Fruit fly (Drosophila melanogaster): Measurements from ENCODE around the gene mia.
A peak's percentile ranks its signal among the peaks of the same experiment; 100 is the strongest.

mia gene

dm6 chr3R:5554852-5555251 lies 3.9 kb upstream of the mia start, which contains the start of gene Snm1:
Snm1 (plus strand) TSS chr3R:5555084.
- TF ChIP-seq CG4496 (GFP tag; IDR thresholded peaks at IDR 0.05) (0 out of 3 replicates have a peak, but pooled peaks have one; percentile 21), Snoo (tag; optimal IDR thresholded peaks at IDR 0.05) (no peak)

- no peak for TF ChIP-seq fd96Ca (GFP tag; IDR thresholded peaks at IDR 0.05)
- TF ChIP-seq CG14655 (GFP tag; optimal IDR thresholded peaks at IDR 0.05) = no peak
- no peak for TF ChIP-seq CG12605 (GFP tag; IDR thresholded peaks at IDR 0.05)
- no peak for TF ChIP-seq CG34367 (tag; optimal IDR thresholded peaks at IDR 0.05)
- no peak for TF ChIP-seq D1 (tag; optimal IDR thresholded peaks at IDR 0.05)
- TF ChIP-seq Ets98B (GFP tag; IDR thresholded peaks at IDR 0.05) = no peak
- TF ChIP-seq CG13204 (GFP tag; optimal IDR thresholded peaks at IDR 0.05) = no peak
- TF ChIP-seq Pif1B (GFP tag; optimal IDR thresholded peaks at IDR 0.05) = no peak
- TF ChIP-seq CG32121 (GFP tag; IDR thresholded peaks at IDR 0.05) = no peak
- no peak for TF ChIP-seq Snoo (tag; optimal IDR thresholded peaks at IDR 0.05)
- no peak for TF ChIP-seq EcR (GFP tag; optimal IDR thresholded peaks at IDR 0.05)
- TF ChIP-seq CG10348 (GFP tag; IDR thresholded peaks at IDR 0.05) = no peak
- TF ChIP-seq gl (tag; optimal IDR thresholded peaks at IDR 0.05) = no peak
- TF ChIP-seq CG9948 (tag; optimal IDR thresholded peaks at IDR 0.05) = no peak
- TF ChIP-seq CG15710 (tag; optimal IDR thresholded peaks at IDR 0.05) = no peak
- no peak for TF ChIP-seq rn (GFP tag; IDR thresholded peaks at IDR 0.05)
- TF ChIP-seq CG8159 (tag; optimal IDR thresholded peaks at IDR 0.05) = no peak
These were observed 3.1 kb upstream of the mia start, which contains the start of gene Pcmt for dm6 chr3R:5554082-5554481. Pcmt (minus strand) TSS chr3R:5554316.

- TF ChIP-seq gl (tag; optimal IDR thresholded peaks at IDR 0.05) (no peak), CG8301 (tag; optimal IDR thresholded peaks at IDR 0.05) (no peak), CG13204 (GFP tag; optimal IDR thresholded peaks at IDR 0.05) (no peak), D1 (tag; optimal IDR thresholded peaks at IDR 0.05) (no peak), CG34367 (tag; optimal IDR thresholded peaks at IDR 0.05) (no peak), CG14655 (GFP tag; optimal IDR thresholded peaks at IDR 0.05) (no peak), CG17806 (tag; optimal IDR thresholded peaks at IDR 0.05) (no peak), Pif1B (GFP tag; optimal IDR thresholded peaks at IDR 0.05) (no peak), CG4496 (GFP tag; IDR thresholded peaks at IDR 0.05) (no peak)
These were observed 625 bp upstream of the mia start for dm6 chr3R:5551593-5551992.

dm6 chr3R:5550452-5550851 lies 516 bp downstream of the mia start:
- TF ChIP-seq CG12605 (GFP tag; IDR thresholded peaks at IDR 0.05) (no peak), CG14655 (GFP tag; optimal IDR thresholded peaks at IDR 0.05) (no peak), CG8301 (tag; optimal IDR thresholded peaks at IDR 0.05) (no peak), CG9948 (tag; optimal IDR thresholded peaks at IDR 0.05) (no peak), Pif1A (GFP tag; optimal IDR thresholded peaks at IDR 0.05) (no peak), CG10348 (GFP tag; IDR thresholded peaks at IDR 0.05) (no peak), CG15710 (tag; optimal IDR thresholded peaks at IDR 0.05) (no peak), Snoo (tag; optimal IDR thresholded peaks at IDR 0.05) (no peak), Pif1B (GFP tag; optimal IDR thresholded peaks at IDR 0.05) (no peak), fd96Ca (GFP tag; IDR thresholded peaks at IDR 0.05) (no peak), rn (GFP tag; IDR thresholded peaks at IDR 0.05) (no peak), CG8159 (tag; optimal IDR thresholded peaks at IDR 0.05) (no peak), Ets98B (GFP tag; IDR thresholded peaks at IDR 0.05) (no peak), CG4496 (GFP tag; IDR thresholded peaks at IDR 0.05) (no peak), CG13204 (GFP tag; optimal IDR thresholded peaks at IDR 0.05) (no peak), gl (tag; optimal IDR thresholded peaks at IDR 0.05) (no peak), CG17806 (tag; optimal IDR thresholded peaks at IDR 0.05) (no peak), EcR (GFP tag; optimal IDR thresholded peaks at IDR 0.05) (no peak), CG32121 (GFP tag; IDR thresholded peaks at IDR 0.05) (no peak)

- TF ChIP-seq Ets98B (GFP tag; IDR thresholded peaks at IDR 0.05) = no peak
- no peak for TF ChIP-seq D1 (tag; optimal IDR thresholded peaks at IDR 0.05)
- TF ChIP-seq CG9948 (tag; optimal IDR thresholded peaks at IDR 0.05) = no peak
- no peak; the same call in 1 of the 3 replicates for TF ChIP-seq fd96Ca (GFP tag; IDR thresholded peaks at IDR 0.05)
- TF ChIP-seq CG10348 (GFP tag; IDR thresholded peaks at IDR 0.05) = no peak
- 0 out of 2 replicates have a peak, but pooled peaks have one; percentile 29 for TF ChIP-seq rn (GFP tag; IDR thresholded peaks at IDR 0.05)
- TF ChIP-seq CG14655 (GFP tag; optimal IDR thresholded peaks at IDR 0.05) = no peak
- TF ChIP-seq CG17806 (tag; optimal IDR thresholded peaks at IDR 0.05) = no peak
- peak; percentile 48; the same call in 2 of the 3 replicates for TF ChIP-seq CG4496 (GFP tag; IDR thresholded peaks at IDR 0.05)
- TF ChIP-seq CG12605 (GFP tag; IDR thresholded peaks at IDR 0.05) = peak; percentile 42; the same call in 1 of the 2 replicates
- TF ChIP-seq CG15710 (tag; optimal IDR thresholded peaks at IDR 0.05) = no peak
- TF ChIP-seq CG34367 (tag; optimal IDR thresholded peaks at IDR 0.05) = no peak
- TF ChIP-seq CG13204 (GFP tag; optimal IDR thresholded peaks at IDR 0.05) = no peak
- TF ChIP-seq CG8301 (tag; optimal IDR thresholded peaks at IDR 0.05) = no peak
These were observed 3.5 kb downstream of the mia start, which contains the start of gene CG2519 for dm6 chr3R:5547464-5547943. CG2519 (minus strand) TSS chr3R:5547775.

dm6 chr3R:5527563-5527962 lies 23.4 kb downstream of the mia start:
- TF ChIP-seq CG34367 (tag; optimal IDR thresholded peaks at IDR 0.05) = no peak
- no peak for TF ChIP-seq fd96Ca (GFP tag; IDR thresholded peaks at IDR 0.05)
- TF ChIP-seq EcR (GFP tag; optimal IDR thresholded peaks at IDR 0.05) = no peak
- TF ChIP-seq CG17806 (tag; optimal IDR thresholded peaks at IDR 0.05) = no peak
- TF ChIP-seq CG13204 (GFP tag; optimal IDR thresholded peaks at IDR 0.05) = no peak
- no peak for TF ChIP-seq CG8159 (tag; optimal IDR thresholded peaks at IDR 0.05)
- TF ChIP-seq CG15710 (tag; optimal IDR thresholded peaks at IDR 0.05) = no peak
- no peak for TF ChIP-seq CG12605 (GFP tag; IDR thresholded peaks at IDR 0.05)

Measured in whole organism, pupa.